Worm (Caenorhabditis elegans) whole organism, mixed stage, embryonic: Measurements from ENCODE around the gene nsy-1.

Source experiments
- M03D4.4 ChIP-seq: sonication (generic microtip); optimal IDR thresholded peaks from 2 replicates; lab custom pipeline; 2017; ENCODE audit warnings: mild to moderate bottlenecking, missing genetic modification characterization, missing compliant biosample characterization
- bed-3 ChIP-seq: fragments of 200-800 bp; sonication (Bioruptor generic); optimal IDR thresholded peaks from 3 replicates; lab custom pipeline; 2018; ENCODE audit warnings: mild to moderate bottlenecking, missing genetic modification characterization, moderate library complexity, missing compliant biosample characterization
- blmp-1 ChIP-seq: fragments of 150-350 bp; optimal IDR thresholded peaks from 2 replicates; lab custom pipeline; 2014; ENCODE audit warnings: missing biosample characterization, missing genetic modification characterization
- ceh-39 ChIP-seq: fragments of 150-350 bp; optimal IDR thresholded peaks from 2 replicates; lab custom pipeline; 2014; ENCODE audit warnings: missing biosample characterization, missing genetic modification characterization
- ceh-83 ChIP-seq: fragments of 200-800 bp; sonication (Bioruptor generic); optimal IDR thresholded peaks from 2 replicates; lab custom pipeline; 2018; ENCODE audit warnings: mild to moderate bottlenecking, missing genetic modification characterization, missing compliant biosample characterization
- ces-1 ChIP-seq: fragments of 150-350 bp; optimal IDR thresholded peaks from 2 replicates; lab custom pipeline; 2014; ENCODE audit warnings: missing biosample characterization, missing genetic modification reagents, missing genetic modification characterization
- drap-1 ChIP-seq: fragments of 200-800 bp; sonication (Bioruptor generic); optimal IDR thresholded peaks from 3 replicates; lab custom pipeline; 2018; ENCODE audit warnings: mild to moderate bottlenecking, missing genetic modification characterization, missing compliant biosample characterization
- elt-3 ChIP-seq: fragments of 150-350 bp; optimal IDR thresholded peaks from 2 replicates; lab custom pipeline; 2014; ENCODE audit warnings: missing biosample characterization, missing genetic modification characterization
- flh-1 ChIP-seq: fragments of 200-800 bp; sonication (Bioruptor generic); optimal IDR thresholded peaks from 2 replicates; lab custom pipeline; 2018; ENCODE audit warnings: mild to moderate bottlenecking, missing genetic modification characterization, moderate library complexity, missing compliant biosample characterization
- ham-2 ChIP-seq: fragments of 200-800 bp; sonication (Bioruptor generic); optimal IDR thresholded peaks from 2 replicates; lab custom pipeline; 2018; ENCODE audit warnings: mild to moderate bottlenecking, missing genetic modification characterization, missing compliant biosample characterization
- hlh-1 ChIP-seq: fragments of 150-350 bp; optimal IDR thresholded peaks from 2 replicates; lab custom pipeline; 2014; ENCODE audit warnings: missing biosample characterization, missing genetic modification reagents, missing genetic modification characterization
- lin-13 ChIP-seq: fragments of 150-350 bp; optimal IDR thresholded peaks from 2 replicates; lab custom pipeline; 2014; ENCODE audit warnings: missing biosample characterization, missing genetic modification characterization
- lin-32 ChIP-seq: fragments of 200-800 bp; sonication (Bioruptor generic); optimal IDR thresholded peaks from 2 replicates; lab custom pipeline; 2018; ENCODE audit warnings: mild to moderate bottlenecking, missing genetic modification characterization, missing compliant biosample characterization
- lsy-2 ChIP-seq: fragments of 150-350 bp; optimal IDR thresholded peaks from 2 replicates; lab custom pipeline; 2014; ENCODE audit warnings: missing biosample characterization, missing genetic modification characterization
- mab-5 ChIP-seq: fragments of 150-350 bp; optimal IDR thresholded peaks from 2 replicates; lab custom pipeline; 2014; ENCODE audit warnings: missing biosample characterization, missing genetic modification characterization
- mep-1 ChIP-seq: fragments of 150-350 bp; optimal IDR thresholded peaks from 2 replicates; lab custom pipeline; 2017; ENCODE audit warnings: missing biosample characterization, missing genetic modification reagents, missing genetic modification characterization, inconsistent platforms
- mls-2 ChIP-seq: sonication (generic microtip); optimal IDR thresholded peaks from 2 replicates; lab custom pipeline; 2016; ENCODE audit warnings: mild to moderate bottlenecking, missing genetic modification characterization, moderate library complexity, missing compliant biosample characterization
- nhr-12 ChIP-seq: fragments of 150-350 bp; optimal IDR thresholded peaks from 2 replicates; lab custom pipeline; 2014; ENCODE audit warnings: missing biosample characterization, missing genetic modification characterization
- nhr-2 ChIP-seq: fragments of 150-350 bp; optimal IDR thresholded peaks from 2 replicates; lab custom pipeline; 2014; ENCODE audit warnings: missing biosample characterization, missing genetic modification characterization
- nhr-237 ChIP-seq: fragments of 150-350 bp; optimal IDR thresholded peaks from 2 replicates; lab custom pipeline; 2014; ENCODE audit warnings: missing biosample characterization, missing genetic modification characterization
- nhr-28 ChIP-seq: fragments of 150-350 bp; optimal IDR thresholded peaks from 2 replicates; lab custom pipeline; 2014; ENCODE audit warnings: missing biosample characterization, missing genetic modification characterization
- nhr-76 ChIP-seq: sonication (generic microtip); optimal IDR thresholded peaks from 2 replicates; lab custom pipeline; 2017; ENCODE audit warnings: missing biosample characterization, missing genetic modification characterization
- pha-4 ChIP-seq: fragments of 150-350 bp; optimal IDR thresholded peaks from 2 replicates; lab custom pipeline; 2018; ENCODE audit warnings: missing biosample characterization, missing genetic modification reagents, missing genetic modification characterization
- sem-2 ChIP-seq: fragments of 200-800 bp; sonication (Bioruptor generic); optimal IDR thresholded peaks from 2 replicates; lab custom pipeline; 2018; ENCODE audit warnings: mild to moderate bottlenecking, missing genetic modification characterization, missing compliant biosample characterization
- sptf-1 ChIP-seq: sonication (generic microtip); optimal IDR thresholded peaks from 2 replicates; lab custom pipeline; 2017; ENCODE audit warnings: mild to moderate bottlenecking, missing genetic modification characterization, moderate library complexity, missing compliant biosample characterization
- tbx-8 ChIP-seq: fragments of 200-800 bp; sonication (Bioruptor generic); optimal IDR thresholded peaks from 2 replicates; lab custom pipeline; 2018; ENCODE audit warnings: mild to moderate bottlenecking, missing genetic modification characterization, moderate library complexity, missing compliant biosample characterization
- unc-120 ChIP-seq: sonication (generic microtip); optimal IDR thresholded peaks from 2 replicates; lab custom pipeline; 2017; ENCODE audit warnings: missing genetic modification characterization, missing compliant biosample characterization; ENCODE audit not compliant: poor library complexity, severe bottlenecking
- unc-39 ChIP-seq: fragments of 150-350 bp; optimal IDR thresholded peaks from 2 replicates; lab custom pipeline; 2014; ENCODE audit warnings: missing biosample characterization, missing genetic modification characterization
- unc-62 ChIP-seq: fragments of 150-350 bp; optimal IDR thresholded peaks from 2 replicates; lab custom pipeline; 2014; ENCODE audit warnings: missing biosample characterization, missing genetic modification reagents, missing genetic modification characterization
- zip-8 ChIP-seq: fragments of 150-350 bp; optimal IDR thresholded peaks from 2 replicates; lab custom pipeline; 2014; ENCODE audit warnings: missing biosample characterization, missing genetic modification characterization
- ztf-11 ChIP-seq: fragments of 150-350 bp; optimal IDR thresholded peaks from 2 replicates; lab custom pipeline; 2014; ENCODE audit warnings: missing biosample characterization, missing genetic modification characterization

nsy-1 gene

ce11 chrII:5004781-5005180 is 17.8 kb upstream of the nsy-1 start, which contains the start of gene F59A6.4:
F59A6.4 (plus strand) TSS chrII:5005081.
- TF ChIP-seq sptf-1 (tag; lab: Kevin White, UChicago) (no peak), ceh-39 (tag; lab: Kevin White, UChicago) (no peak), ceh-83 (GFP tag; lab: Kevin White, UChicago) (no peak), blmp-1 (no peak), nhr-237 (tag; lab: Kevin White, UChicago) (no peak), lin-13 (tag; lab: Kevin White, UChicago) (no peak), zip-8 (tag; lab: Kevin White, UChicago) (no peak), tbx-8 (no peak), unc-62 (GFP tag; lab: Kevin White, UChicago) (no peak), M03D4.4 (tag; lab: Kevin White, UChicago) (no peak), unc-39 (tag; lab: Kevin White, UChicago) (no peak), flh-1 (GFP tag; lab: Kevin White, UChicago) (no peak), ces-1 (GFP tag; lab: Kevin White, UChicago) (no peak), bed-3 (GFP tag; lab: Kevin White, UChicago) (no peak), sem-2 (GFP tag; lab: Kevin White, UChicago) (no peak), mep-1 (tag; lab: Kevin White, UChicago) (no peak), ham-2 (GFP tag; lab: Kevin White, UChicago) (no peak), elt-3 (no peak), ztf-11 (tag; lab: Kevin White, UChicago) (no peak)

DNA sequence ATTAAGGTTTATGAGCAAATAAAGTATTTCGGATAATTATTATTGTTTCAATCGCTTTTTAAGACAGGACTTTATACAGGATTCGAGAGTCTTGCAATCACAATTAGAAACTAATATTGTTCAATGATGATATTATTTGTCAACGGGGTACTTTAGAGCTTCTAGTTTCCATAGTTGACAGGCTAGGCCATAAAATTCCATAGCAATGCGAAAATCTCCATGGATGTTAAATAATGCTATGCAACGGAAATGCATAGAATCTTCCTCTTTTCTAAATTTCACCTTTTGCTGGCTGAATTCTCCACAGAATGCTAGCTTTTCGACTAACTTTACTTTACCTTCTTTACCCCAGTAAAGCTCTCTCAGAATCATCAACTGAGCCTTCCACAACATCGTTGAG is 14.5 kb upstream of the nsy-1 start, which contains the start of gene F59A6.3:
Gene F59A6.3 (plus strand): TSS at position 301 of the 400 bp plus-strand sequence.
- TF ChIP-seq lsy-2 (tag; lab: Kevin White, UChicago) = no peak
- no peak for TF ChIP-seq zip-8 (tag; lab: Kevin White, UChicago)
- no peak for TF ChIP-seq mab-5 (tag; lab: Kevin White, UChicago)
- no peak for TF ChIP-seq unc-39 (tag; lab: Kevin White, UChicago)

DNA sequence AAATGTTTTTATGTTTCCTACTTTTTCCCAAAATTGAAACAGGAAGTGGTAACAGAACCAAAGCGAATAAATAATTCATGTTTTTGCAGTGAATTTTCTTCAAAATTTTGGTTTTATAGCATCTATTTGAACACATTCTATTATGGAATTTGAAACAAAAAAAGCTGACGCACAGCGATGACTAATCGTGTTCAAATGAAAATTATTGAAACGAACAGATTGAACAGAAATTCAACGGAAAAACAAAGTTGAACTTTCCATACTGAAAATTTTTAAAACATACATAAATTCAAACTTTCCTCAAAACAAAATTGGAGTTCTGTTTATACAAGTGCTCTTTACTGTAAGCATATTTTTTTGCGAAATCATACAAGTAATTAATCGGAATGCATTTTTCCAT is 10.6 kb upstream of the nsy-1 start, which contains the start of gene F59A6.12:
Gene F59A6.12 (minus strand): TSS at position 101 of the 400 bp plus-strand sequence.
- TF ChIP-seq mls-2 (tag; lab: Kevin White, UChicago) = no peak
- no peak for TF ChIP-seq nhr-76
- TF ChIP-seq hlh-1 (tag; lab: Kevin White, UChicago) = no peak
- no peak for TF ChIP-seq ceh-83 (GFP tag; lab: Kevin White, UChicago)
- TF ChIP-seq flh-1 (GFP tag; lab: Kevin White, UChicago) = no peak
- TF ChIP-seq mab-5 (tag; lab: Kevin White, UChicago) = no peak
- no peak for TF ChIP-seq lin-32

DNA sequence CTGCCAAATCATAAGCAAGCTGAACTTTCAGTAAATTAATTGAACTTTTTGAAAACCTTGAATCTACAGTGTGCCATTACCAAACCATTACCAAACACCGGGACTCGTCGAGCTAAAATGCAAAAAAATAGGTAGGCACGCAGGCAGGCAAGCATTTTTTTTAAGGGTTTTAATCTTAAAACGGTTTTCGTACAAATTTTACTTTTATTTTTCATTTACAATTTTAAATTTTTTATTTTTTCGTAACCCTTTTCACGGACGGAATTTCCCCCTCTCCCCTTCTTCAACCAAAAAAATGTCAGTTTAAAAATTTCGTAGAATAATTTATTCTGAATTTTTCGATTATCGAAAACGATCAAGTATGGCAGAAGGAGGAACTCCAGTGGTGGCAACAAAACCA is 8.2 kb upstream of the nsy-1 start, which contains the start of gene F59A6.2:
Gene F59A6.2 (plus strand): TSS at position 301 of the 400 bp plus-strand sequence.
- TF ChIP-seq ztf-11 (tag; lab: Kevin White, UChicago) (no peak), flh-1 (GFP tag; lab: Kevin White, UChicago) (no peak), pha-4 (tag; lab: Kevin White, UChicago) (no peak), drap-1 (GFP tag; lab: Kevin White, UChicago) (no peak), nhr-28 (no peak), nhr-12 (tag; lab: Kevin White, UChicago) (no peak), unc-120 (tag; lab: Kevin White, UChicago) (no peak), sptf-1 (tag; lab: Kevin White, UChicago) (no peak), lsy-2 (tag; lab: Kevin White, UChicago) (no peak), ces-1 (GFP tag; lab: Kevin White, UChicago) (no peak), zip-8 (tag; lab: Kevin White, UChicago) (no peak)
- TF ChIP-seq, all 35 proteins: peak for 0

DNA sequence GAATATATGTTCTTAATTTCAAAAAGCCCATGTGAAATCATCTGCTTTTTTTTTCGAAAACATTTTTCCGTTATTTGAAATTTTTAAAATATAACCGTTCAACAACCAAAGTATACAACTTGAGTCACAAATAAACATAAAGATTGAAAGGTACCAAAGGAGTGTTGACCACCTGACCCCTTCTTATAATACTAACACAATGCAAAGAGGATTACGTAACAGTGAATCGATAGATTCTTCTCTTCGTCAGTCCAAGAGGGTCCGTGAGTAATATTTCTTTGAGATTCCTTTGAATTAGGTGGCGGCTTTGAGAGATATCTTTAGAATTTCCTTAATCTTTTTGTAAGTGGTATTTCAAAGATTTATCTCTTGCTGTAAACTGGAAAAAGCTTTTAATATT is 6.4 kb upstream of the nsy-1 start:
- TF ChIP-seq nhr-2 (tag; lab: Kevin White, UChicago) (peak; percentile 89), ceh-39 (tag; lab: Kevin White, UChicago) (peak; percentile 70), sem-2 (GFP tag; lab: Kevin White, UChicago) (no peak), zip-8 (tag; lab: Kevin White, UChicago) (peak; percentile 78), mep-1 (tag; lab: Kevin White, UChicago) (no peak), lin-13 (tag; lab: Kevin White, UChicago) (no peak), unc-62 (GFP tag; lab: Kevin White, UChicago) (no peak), nhr-28 (no peak)
